Fruit fly (Drosophila melanogaster) whole organism, embryonic: ENCODE data around the gene TwdlN.

Experiments used
- B-H1 ChIP-seq: fragments of 200-800 bp; sonication (Bioruptor generic); IDR thresholded peaks from 3 replicates; pipeline ENCODE4 v1.3.6; 2022; ENCODE audit warnings: missing biosample characterization, missing genetic modification characterization
- CG11085 ChIP-seq: fragments of 200-800 bp; sonication (Bioruptor generic); IDR thresholded peaks from 2 replicates; pipeline ENCODE4 v1.3.6; 2022; ENCODE audit warnings: missing biosample characterization, missing genetic modification characterization
- CG13287 ChIP-seq: fragments of 200-800 bp; sonication (Bioruptor generic); IDR thresholded peaks from 2 replicates; pipeline ENCODE4 v1.3.6; 2022; ENCODE audit warnings: missing biosample characterization, missing genetic modification characterization; ENCODE audit not compliant: partially characterized antibody
- CG13775 ChIP-seq: fragments of 200-800 bp; sonication (Bioruptor generic); optimal IDR thresholded peaks from 3 replicates; lab custom pipeline; 2017; ENCODE audit warnings: missing biosample characterization, mild to moderate bottlenecking, missing genetic modification characterization
- CG15269 ChIP-seq: fragments of 200-800 bp; sonication (Bioruptor generic); optimal IDR thresholded peaks from 2 replicates; lab custom pipeline; 2018; ENCODE audit warnings: missing biosample characterization, mild to moderate bottlenecking, missing genetic modification characterization, moderate library complexity
- CG15514 ChIP-seq: fragments of 200-800 bp; sonication (Bioruptor generic); optimal IDR thresholded peaks from 3 replicates; lab custom pipeline; 2017; ENCODE audit warnings: missing biosample characterization, missing genetic modification characterization, mild to moderate bottlenecking, moderate library complexity, missing genetic modification reagents
- CG16813 ChIP-seq: fragments of 200-800 bp; sonication (Bioruptor generic); IDR thresholded peaks from 3 replicates; pipeline ENCODE4 v1.3.6; 2022; ENCODE audit warnings: missing biosample characterization, missing genetic modification characterization; ENCODE audit not compliant: partially characterized antibody
- CG16863 ChIP-seq: fragments of 200-800 bp; sonication (Bioruptor generic); optimal IDR thresholded peaks from 3 replicates; lab custom pipeline; 2016; ENCODE audit warnings: missing biosample characterization, missing genetic modification characterization
- CG2678 ChIP-seq: fragments of 200-800 bp; sonication (Bioruptor generic); optimal IDR thresholded peaks from 3 replicates; lab custom pipeline; 2019; ENCODE audit warnings: missing biosample characterization, mild to moderate bottlenecking, missing genetic modification characterization, moderate library complexity
- CG4617 ChIP-seq: fragments of 200-800 bp; sonication (Bioruptor generic); optimal IDR thresholded peaks from 3 replicates; lab custom pipeline; 2016; ENCODE audit warnings: missing biosample characterization, missing genetic modification characterization, borderline replicate concordance
- CG7357 ChIP-seq: fragments of 200-800 bp; sonication (Bioruptor generic); IDR thresholded peaks from 3 replicates; pipeline ENCODE4 v1.3.6; 2022; ENCODE audit warnings: missing biosample characterization, missing genetic modification characterization
- CG7786 ChIP-seq: fragments of 200-800 bp; sonication (Bioruptor generic); optimal IDR thresholded peaks from 2 replicates; lab custom pipeline; 2016; ENCODE audit warnings: missing biosample characterization, missing genetic modification characterization
- D19A ChIP-seq: fragments of 200-800 bp; optimal IDR thresholded peaks from 3 replicates; lab custom pipeline; 2019; ENCODE audit warnings: missing biosample characterization, mild to moderate bottlenecking, missing genetic modification characterization, moderate library complexity
- HHEX ChIP-seq: fragments of 200-800 bp; sonication (Bioruptor generic); optimal IDR thresholded peaks from 3 replicates; lab custom pipeline; 2017; ENCODE audit warnings: missing biosample characterization, mild to moderate bottlenecking, missing genetic modification characterization, missing genetic modification reagents
- MTF-1 ChIP-seq: fragments of 200-800 bp; sonication (Bioruptor generic); optimal IDR thresholded peaks from 2 replicates; lab custom pipeline; 2018; ENCODE audit warnings: missing biosample characterization, mild to moderate bottlenecking, missing genetic modification characterization, borderline replicate concordance
- NC2α ChIP-seq: fragments of 200-800 bp; sonication (Bioruptor generic); optimal IDR thresholded peaks from 2 replicates; lab custom pipeline; 2016; ENCODE audit warnings: missing biosample characterization, missing genetic modification characterization
- NFAT ChIP-seq: fragments of 200-800 bp; sonication (Bioruptor generic); IDR thresholded peaks from 2 replicates; pipeline ENCODE4 v1.3.6; 2022; ENCODE audit warnings: missing biosample characterization, missing genetic modification characterization
- Nf-YB ChIP-seq: fragments of 200-800 bp; sonication (Bioruptor generic); optimal IDR thresholded peaks from 3 replicates; lab custom pipeline; 2019; ENCODE audit warnings: missing biosample characterization, mild to moderate bottlenecking, missing genetic modification characterization, moderate library complexity
- Oaz ChIP-seq: fragments of 200-800 bp; sonication (Bioruptor generic); IDR thresholded peaks from 2 replicates; pipeline ENCODE4 v1.3.6; 2022; ENCODE audit warnings: missing biosample characterization, missing genetic modification characterization
- aop ChIP-seq: fragments of 200-800 bp; sonication (Bioruptor generic); IDR thresholded peaks from 2 replicates; pipeline ENCODE4 v1.3.6; 2022; ENCODE audit warnings: missing biosample characterization, missing genetic modification characterization
- cwo ChIP-seq: fragments of 200-800 bp; sonication (Bioruptor generic); optimal IDR thresholded peaks from 3 replicates; lab custom pipeline; 2017; ENCODE audit warnings: missing biosample characterization, missing genetic modification characterization, mild to moderate bottlenecking, moderate library complexity, missing genetic modification reagents
- en ChIP-seq: fragments of 200-800 bp; sonication (Bioruptor generic); optimal IDR thresholded peaks from 2 replicates; lab custom pipeline; 2016; ENCODE audit warnings: missing biosample characterization, missing genetic modification characterization
- esg ChIP-seq: fragments of 200-800 bp; sonication (Bioruptor generic); conservative IDR thresholded peaks from 2 replicates; pipeline ENCODE4 v1.3.6; 2022; ENCODE audit warnings: missing biosample characterization, missing genetic modification characterization
- eyg ChIP-seq: fragments of 200-800 bp; sonication (Bioruptor generic); optimal IDR thresholded peaks from 3 replicates; lab custom pipeline; 2016; ENCODE audit warnings: missing biosample characterization, missing genetic modification characterization
- ftz-f1 ChIP-seq: fragments of 200-800 bp; sonication (Bioruptor generic); optimal IDR thresholded peaks from 2 replicates; lab custom pipeline; 2016; ENCODE audit warnings: missing biosample characterization, missing genetic modification characterization
- grau ChIP-seq: fragments of 200-800 bp; optimal IDR thresholded peaks from 3 replicates; lab custom pipeline; 2019; ENCODE audit warnings: missing biosample characterization, mild to moderate bottlenecking, missing genetic modification characterization, moderate library complexity
- hb ChIP-seq: fragments of 200-800 bp; sonication (Bioruptor generic); IDR thresholded peaks from 3 replicates; pipeline ENCODE4 v1.3.6; 2022; ENCODE audit warnings: missing biosample characterization, missing genetic modification characterization; ENCODE audit not compliant: partially characterized antibody
- knrl ChIP-seq: fragments of 200-800 bp; sonication (Bioruptor generic); IDR thresholded peaks from 3 replicates; pipeline ENCODE4 v1.3.6; 2022; ENCODE audit warnings: missing biosample characterization, missing genetic modification characterization; ENCODE audit not compliant: partially characterized antibody
- onecut ChIP-seq: fragments of 200-800 bp; sonication (Bioruptor generic); IDR thresholded peaks from 2 replicates; pipeline ENCODE4 v1.3.6; 2022; ENCODE audit warnings: missing biosample characterization, missing genetic modification characterization
- otp ChIP-seq: fragments of 200-800 bp; sonication (Bioruptor generic); IDR thresholded peaks from 3 replicates; pipeline ENCODE4, ENCODE4 v1.3.6; 2022; ENCODE audit warnings: missing biosample characterization, missing genetic modification characterization
- pho ChIP-seq: fragments of 200-800 bp; sonication (Bioruptor generic); optimal IDR thresholded peaks from 2 replicates; lab custom pipeline; 2016; ENCODE audit warnings: missing biosample characterization, missing genetic modification characterization
- stc ChIP-seq: fragments of 200-800 bp; sonication (Bioruptor generic); IDR thresholded peaks from 2 replicates; pipeline ENCODE4 v1.3.6; 2022; ENCODE audit warnings: missing biosample characterization, missing genetic modification characterization
- trem ChIP-seq: fragments of 200-800 bp; optimal IDR thresholded peaks from 3 replicates; lab custom pipeline; 2019; ENCODE audit warnings: missing biosample characterization, mild to moderate bottlenecking, missing genetic modification characterization, moderate library complexity
- vvl ChIP-seq: fragments of 200-800 bp; sonication (Bioruptor generic); IDR thresholded peaks from 2 replicates; pipeline ENCODE4 v1.3.6; 2022; ENCODE audit warnings: missing biosample characterization, missing genetic modification characterization
- z ChIP-seq: fragments of 200-800 bp; sonication (Bioruptor generic); IDR thresholded peaks from 3 replicates; pipeline ENCODE4 v1.3.6; 2022; ENCODE audit warnings: missing biosample characterization, missing genetic modification characterization

Gene TwdlN

DNA sequence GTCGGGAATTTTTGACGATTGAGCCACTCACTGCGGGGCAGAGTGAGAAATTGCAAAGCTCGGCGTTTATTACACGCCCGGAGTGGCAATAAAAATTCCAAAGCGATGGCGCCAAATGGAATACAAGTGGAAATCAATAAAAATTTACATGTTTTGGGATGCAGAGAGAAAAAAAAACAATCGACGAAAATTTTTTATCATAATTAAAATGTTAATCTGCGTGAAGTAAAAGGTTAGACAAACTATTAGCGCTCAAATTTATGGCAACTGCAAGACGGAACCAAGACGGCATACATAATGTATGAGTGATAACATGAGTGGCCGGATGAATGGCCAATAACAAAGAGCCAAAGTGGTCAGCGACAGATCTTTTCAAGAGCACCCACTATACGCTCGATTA is 1.3 kb downstream of the TwdlN start (continued):
- TF ChIP-seq CG13287 (GFP tag; lab: Robert Waterston, UW) = no peak
- TF ChIP-seq onecut = peak; percentile 43
- peak; percentile 61; the same call in 1 of the 2 replicates for TF ChIP-seq vvl (GFP tag; lab: Robert Waterston, UW)
- TF ChIP-seq, all 482 proteins: peak for 6

DNA sequence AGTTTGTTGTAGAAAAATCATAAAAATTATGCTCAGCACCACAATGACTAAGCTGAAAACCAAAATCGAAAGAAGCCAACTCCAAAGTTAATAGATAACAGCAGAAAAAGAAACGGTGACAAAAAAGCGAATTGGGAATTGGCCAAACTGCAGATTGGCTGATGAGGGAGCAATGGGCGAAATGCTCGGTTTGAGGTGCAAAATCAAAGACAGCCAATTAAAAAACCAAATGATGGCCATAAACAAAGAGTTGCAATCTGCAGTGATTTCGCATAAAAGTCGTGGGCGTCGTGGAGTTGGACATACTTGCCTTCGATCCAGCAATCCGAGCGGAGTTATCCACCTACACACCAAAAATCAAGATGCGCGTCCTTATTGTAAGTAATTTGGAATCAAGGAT is 1.8 kb downstream of the TwdlN start, which contains the start of gene TwdlH:
TSS of gene TwdlH (plus strand) at position 301 of the 400 bp plus-strand sequence.
- TF ChIP-seq CG7357 (no peak), ftz-f1 (no peak), esg (GFP tag; lab: Robert Waterston, UW) (no peak), CG16863 (GFP tag; lab: Kevin White, UChicago) (no peak), CG15514 (GFP tag; lab: Kevin White, UChicago) (no peak), D19A (no peak), cwo (GFP tag; lab: Kevin White, UChicago) (no peak), knrl (no peak), z (GFP tag; lab: Robert Waterston, UW) (no peak), CG7786 (no peak), CG11085 (GFP tag; lab: Robert Waterston, UW) (no peak)

DNA sequence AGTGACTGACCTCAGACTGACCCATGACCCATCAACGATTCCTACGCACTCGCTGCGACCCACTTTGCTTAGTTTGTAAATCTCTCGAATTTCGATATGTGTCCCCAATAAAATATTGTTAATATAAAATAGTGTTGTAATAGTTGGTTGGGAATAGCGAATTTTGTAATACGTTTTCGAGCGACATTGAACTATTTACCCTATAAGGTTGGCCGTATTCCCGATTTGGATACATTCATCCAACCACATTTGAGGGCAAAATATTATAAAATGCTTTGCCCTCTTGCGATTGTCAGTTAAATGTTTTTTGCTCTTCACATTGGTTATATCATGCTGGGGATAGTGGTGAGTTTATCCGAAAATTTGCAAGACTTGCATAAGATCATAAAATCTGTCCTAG is 2.9 kb downstream of the TwdlN start, which contains the start of gene TwdlR:
TSS of gene TwdlR (plus strand) at position 301 of the 400 bp plus-strand sequence.
- no peak for TF ChIP-seq CG13775
- no peak for TF ChIP-seq trem (tag; lab: Kevin White, UChicago)
- TF ChIP-seq NFAT = no peak
- TF ChIP-seq pho (GFP tag; lab: Kevin White, UChicago) = no peak
- TF ChIP-seq en (GFP tag; lab: Kevin White, UChicago) = no peak
- no peak for TF ChIP-seq B-H1 (GFP tag; lab: Robert Waterston, UW)
- no peak for TF ChIP-seq hb (GFP tag; lab: Robert Waterston, UW)
- no peak for TF ChIP-seq CG4617 (GFP tag; lab: Kevin White, UChicago)
- no peak for TF ChIP-seq aop (GFP tag; lab: Robert Waterston, UW)
- no peak for TF ChIP-seq NC2α (GFP tag; lab: Kevin White, UChicago)
- TF ChIP-seq CG16813 (GFP tag; lab: Robert Waterston, UW) = no peak

DNA sequence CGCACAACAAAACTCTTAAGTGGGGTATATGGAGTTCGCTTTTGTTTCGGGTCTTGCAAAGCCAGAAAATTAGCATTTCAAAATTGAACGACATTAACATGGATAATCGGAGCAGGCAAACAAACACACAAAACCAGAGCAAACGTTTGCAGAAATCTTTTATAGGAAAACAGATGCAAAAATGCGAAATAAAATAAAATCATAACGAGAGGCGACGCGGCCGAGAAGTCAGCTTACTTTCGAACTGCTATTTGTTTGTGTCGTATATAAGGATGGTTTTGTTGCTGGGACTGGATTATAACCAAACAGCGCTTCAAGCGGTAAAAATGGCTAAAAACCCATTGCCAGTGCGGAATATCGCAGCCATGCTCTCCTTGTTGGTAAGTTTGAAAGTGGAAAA is 4.7 kb downstream of the TwdlN start, which contains the start of gene TwdlS:
TSS of gene TwdlS (plus strand) at position 301 of the 400 bp plus-strand sequence.
- TF ChIP-seq eyg (GFP tag; lab: Kevin White, UChicago) (no peak), HHEX (GFP tag; lab: Kevin White, UChicago) (no peak), Nf-YB (GFP tag; lab: Kevin White, UChicago) (no peak), Oaz (GFP tag; lab: Robert Waterston, UW) (no peak), otp (GFP tag; lab: Robert Waterston, UW) (no peak), CG11085 (GFP tag; lab: Robert Waterston, UW) (no peak), grau (tag; lab: Kevin White, UChicago) (no peak), CG2678 (tag; lab: Kevin White, UChicago) (no peak), stc (GFP tag; lab: Robert Waterston, UW) (no peak), MTF-1 (GFP tag; lab: Kevin White, UChicago) (no peak), CG15269 (tag; lab: Kevin White, UChicago) (no peak)
